Worm (Caenorhabditis elegans) whole organism, early embryonic: ENCODE data around the gene nhr-125.

Experiments used
- B0310.2 ChIP-seq: sonication (generic microtip); optimal IDR thresholded peaks from 2 replicates; lab custom pipeline; 2016; ENCODE audit warnings: mild to moderate bottlenecking, missing genetic modification characterization, missing compliant biosample characterization
- F13C5.2 ChIP-seq: sonication (generic microtip); optimal IDR thresholded peaks from 2 replicates; lab custom pipeline; 2017; ENCODE audit warnings: mild to moderate bottlenecking, missing genetic modification characterization, inconsistent platforms, missing compliant biosample characterization
- aly-1 ChIP-seq: sonication (generic microtip); optimal IDR thresholded peaks from 2 replicates; lab custom pipeline; 2016; ENCODE audit warnings: missing genetic modification characterization, missing compliant biosample characterization
- ama-1 ChIP-seq: fragments of 150-350 bp; optimal IDR thresholded peaks from 2 replicates; lab custom pipeline; 2014
- ceh-13 ChIP-seq: fragments of 200-800 bp; sonication (Bioruptor generic); optimal IDR thresholded peaks from 2 replicates; lab custom pipeline; 2018; ENCODE audit warnings: mild to moderate bottlenecking, missing genetic modification characterization, missing compliant biosample characterization
- ceh-36 ChIP-seq: sonication (generic microtip); optimal IDR thresholded peaks from 2 replicates; lab custom pipeline; 2016; ENCODE audit warnings: missing genetic modification characterization, inconsistent platforms, missing compliant biosample characterization
- ets-7 ChIP-seq: sonication (generic microtip); optimal IDR thresholded peaks from 2 replicates; lab custom pipeline; 2016; ENCODE audit warnings: missing genotype, missing genetic modification characterization, missing compliant biosample characterization
- flt-1 ChIP-seq: fragments of 200-800 bp; sonication (Bioruptor generic); IDR thresholded peaks from 2 replicates; pipeline ENCODE4 v1.3.6; 2022; ENCODE audit warnings: missing genetic modification characterization, missing compliant biosample characterization
- hmbx-1 ChIP-seq: sonication (generic microtip); optimal IDR thresholded peaks from 2 replicates; lab custom pipeline; 2016; ENCODE audit warnings: mild to moderate bottlenecking, missing genetic modification characterization, missing compliant biosample characterization
- hmg-4 ChIP-seq: fragments of 200-800 bp; sonication (Bioruptor generic); optimal IDR thresholded peaks from 2 replicates; lab custom pipeline; 2018; ENCODE audit warnings: mild to moderate bottlenecking, missing genetic modification characterization, missing compliant biosample characterization
- hnd-1 ChIP-seq: sonication (generic microtip); optimal IDR thresholded peaks from 2 replicates; lab custom pipeline; 2016; ENCODE audit warnings: missing genetic modification characterization, missing compliant biosample characterization
- pes-1 ChIP-seq: fragments of 200-800 bp; sonication (Bioruptor generic); IDR thresholded peaks from 2 replicates; pipeline ENCODE4 v1.3.6; 2022; ENCODE audit warnings: missing genetic modification reagents, missing genetic modification characterization, missing compliant biosample characterization
- scrt-1 ChIP-seq: fragments of 200-800 bp; sonication (Bioruptor generic); IDR thresholded peaks from 2 replicates; pipeline ENCODE4 v1.3.6; 2022; ENCODE audit warnings: missing genetic modification characterization, missing compliant biosample characterization
- sea-1 ChIP-seq: fragments of 200-800 bp; sonication (Bioruptor generic); conservative IDR thresholded peaks from 2 replicates; pipeline ENCODE4 v1.3.6; 2022; ENCODE audit warnings: missing genetic modification characterization, missing compliant biosample characterization
- tbx-11 ChIP-seq: fragments of 200-800 bp; sonication (Bioruptor generic); IDR thresholded peaks from 2 replicates; pipeline ENCODE4 v1.3.6; 2022; ENCODE audit warnings: missing genetic modification characterization, missing compliant biosample characterization
- tbx-37 ChIP-seq: fragments of 200-800 bp; sonication (Bioruptor generic); conservative IDR thresholded peaks from 2 replicates; pipeline ENCODE4 v1.3.6; 2022; ENCODE audit warnings: missing genetic modification reagents, missing genetic modification characterization, missing compliant biosample characterization
- tra-4 ChIP-seq: sonication (generic microtip); optimal IDR thresholded peaks from 2 replicates; lab custom pipeline; 2017; ENCODE audit warnings: missing genetic modification characterization, missing compliant biosample characterization

nhr-125 gene

DNA sequence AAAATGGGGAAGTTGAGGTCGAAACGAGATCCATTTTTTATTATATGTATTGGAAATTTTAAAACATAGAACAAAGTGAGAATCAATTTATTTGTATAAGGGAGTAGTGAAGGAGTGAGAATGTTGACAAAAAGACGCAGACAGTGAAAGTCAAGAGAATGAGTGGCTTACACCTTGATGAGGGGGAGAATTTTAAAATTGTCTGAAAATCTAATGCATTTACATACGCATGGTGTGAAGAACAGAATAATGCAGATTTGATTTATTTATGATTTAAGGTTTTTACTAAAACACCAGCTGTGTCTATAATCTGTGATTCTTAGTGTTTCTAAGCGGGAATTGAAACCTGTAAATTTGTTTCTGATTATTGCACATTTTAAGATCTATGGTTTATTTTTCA, at the start of gene nhr-125:
nhr-125 (minus strand) TSS at position 101 of the 400 bp plus-strand sequence.
- no peak for TF ChIP-seq tra-4 (tag; lab: Kevin White, UChicago)
- no peak for TF ChIP-seq B0310.2 (tag; lab: Kevin White, UChicago)
- TF ChIP-seq aly-1 (tag; lab: Kevin White, UChicago), result no peak

DNA sequence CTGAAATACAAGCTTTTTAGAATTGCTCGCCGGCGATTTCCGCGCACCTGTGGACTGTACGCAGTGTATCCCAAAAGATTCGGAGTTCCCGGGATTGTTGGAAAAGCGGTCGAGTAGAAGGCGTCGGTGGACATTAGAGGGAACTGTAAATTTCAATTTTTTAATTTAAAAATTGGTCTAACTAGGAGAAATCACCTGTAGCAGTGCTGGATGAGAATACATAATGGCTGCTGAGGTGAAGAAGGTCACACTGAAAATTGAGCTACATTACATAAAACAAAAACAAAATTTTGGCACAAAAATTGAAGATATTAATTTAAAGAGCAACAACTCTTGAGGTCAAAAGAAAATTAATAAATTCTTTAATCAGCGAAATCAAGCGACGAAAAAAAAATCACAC, 49.3 kb upstream of the nhr-125 start, which contains the start of gene neg-1:
neg-1 (minus strand) TSS at position 250 of the 400 bp plus-strand sequence.
- TF ChIP-seq tra-4 (tag; lab: Kevin White, UChicago) (no peak), ets-7 (tag; lab: Kevin White, UChicago) (no peak), B0310.2 (tag; lab: Kevin White, UChicago) (no peak)

DNA sequence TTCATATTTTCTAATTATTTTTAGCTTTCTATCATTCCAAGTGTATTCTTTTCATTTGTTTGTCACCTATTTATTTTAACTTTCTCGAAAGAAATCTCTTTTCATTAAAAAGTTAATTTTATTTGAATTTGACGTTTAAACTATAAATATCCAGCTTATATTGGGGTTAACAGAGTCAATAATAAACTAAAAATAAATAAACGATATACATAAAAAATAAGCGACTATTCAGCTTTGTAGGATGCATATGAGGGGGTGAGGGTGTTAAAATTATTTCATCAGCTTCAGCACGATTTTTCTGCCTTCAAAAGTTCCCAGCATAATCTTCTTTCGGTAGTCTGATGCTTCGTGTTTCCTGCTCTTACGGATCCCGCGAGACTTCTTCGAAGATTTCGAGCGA, 48.3 kb upstream of the nhr-125 start:
- TF ChIP-seq tbx-37 (GFP tag; lab: Robert Waterston, UW) (no peak), ets-7 (tag; lab: Kevin White, UChicago) (no peak), hmbx-1 (tag; lab: Kevin White, UChicago) (no peak), ceh-13 (GFP tag; lab: Kevin White, UChicago) (no peak), hnd-1 (tag; lab: Kevin White, UChicago) (no peak), aly-1 (tag; lab: Kevin White, UChicago) (no peak), sea-1 (no peak)

DNA sequence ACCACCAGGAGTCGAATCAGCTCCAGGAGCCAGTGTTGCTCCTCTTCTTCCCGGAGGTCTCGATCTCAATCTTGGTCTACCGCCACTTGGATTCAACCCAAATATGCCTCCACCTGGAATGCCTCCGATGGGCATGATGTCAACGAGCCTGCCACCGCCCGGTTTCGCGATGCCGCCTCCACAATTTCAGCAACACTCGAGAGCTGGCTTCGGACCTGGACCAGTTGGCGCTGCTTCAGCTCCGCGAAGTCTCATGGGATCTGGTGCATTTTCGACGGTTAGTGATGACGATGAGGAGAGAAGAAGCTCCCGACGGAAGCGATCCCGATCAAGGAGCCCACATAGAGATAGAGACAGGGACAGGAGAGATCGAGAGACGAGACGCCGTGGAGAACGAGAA, 47.7 kb upstream of the nhr-125 start:
- TF ChIP-seq ceh-36 (tag; lab: Kevin White, UChicago) (no peak), tbx-11 (GFP tag; lab: Robert Waterston, UW) (no peak), hmbx-1 (tag; lab: Kevin White, UChicago) (no peak), sea-1 (no peak), tbx-37 (GFP tag; lab: Robert Waterston, UW) (no peak), B0310.2 (tag; lab: Kevin White, UChicago) (no peak)

DNA sequence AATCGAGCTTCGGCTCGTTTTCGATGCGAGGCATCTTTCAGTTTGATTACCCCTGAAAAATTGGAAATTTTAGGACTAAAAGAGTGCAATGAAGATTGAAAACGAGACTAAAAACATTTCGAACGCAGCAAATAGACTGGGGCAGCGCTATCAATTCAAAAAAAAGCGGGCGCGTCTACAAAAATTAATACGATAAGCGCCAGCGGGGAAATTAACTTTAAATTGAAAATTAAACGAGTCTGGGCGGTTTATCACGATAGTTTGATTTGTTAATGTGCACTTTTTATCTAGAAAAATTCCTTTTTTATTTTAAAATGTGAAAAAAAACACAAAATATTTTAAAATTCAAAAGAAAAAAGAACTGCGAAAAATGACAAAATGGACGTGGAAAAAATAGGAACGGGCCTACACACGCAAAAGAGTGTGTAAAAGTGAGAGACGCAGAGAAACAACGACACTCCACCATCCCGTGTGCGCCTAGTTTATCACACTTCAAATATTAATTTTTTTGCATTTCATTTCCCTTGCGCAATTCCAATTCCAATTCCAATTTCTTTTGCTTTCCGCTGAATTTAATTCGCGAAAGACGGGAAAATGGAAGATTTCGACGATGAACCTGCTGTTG, 46.1 kb upstream of the nhr-125 start, which contains the start of the genes gmpr-1 and fipp-1:
gmpr-1 (minus strand) TSS at position 75 of the 625 bp plus-strand sequence.
fipp-1 (plus strand) TSS at position 499 of the 625 bp plus-strand sequence.
- TF ChIP-seq sea-1 (no peak), ets-7 (tag; lab: Kevin White, UChicago) (no peak), hnd-1 (tag; lab: Kevin White, UChicago) (no peak), tbx-37 (GFP tag; lab: Robert Waterston, UW) (no peak), ceh-36 (tag; lab: Kevin White, UChicago) (no peak), ama-1 (lab: Kevin White, UChicago) (no peak), aly-1 (tag; lab: Kevin White, UChicago) (no peak), hmbx-1 (tag; lab: Kevin White, UChicago) (no peak), tbx-11 (GFP tag; lab: Robert Waterston, UW) (no peak), F13C5.2 (no peak), tra-4 (tag; lab: Kevin White, UChicago) (no peak), ceh-13 (GFP tag; lab: Kevin White, UChicago) (no peak), B0310.2 (tag; lab: Kevin White, UChicago) (no peak), flt-1 (GFP tag; lab: Robert Waterston, UW) (no peak), pes-1 (GFP tag; lab: Robert Waterston, UW) (no peak)

DNA sequence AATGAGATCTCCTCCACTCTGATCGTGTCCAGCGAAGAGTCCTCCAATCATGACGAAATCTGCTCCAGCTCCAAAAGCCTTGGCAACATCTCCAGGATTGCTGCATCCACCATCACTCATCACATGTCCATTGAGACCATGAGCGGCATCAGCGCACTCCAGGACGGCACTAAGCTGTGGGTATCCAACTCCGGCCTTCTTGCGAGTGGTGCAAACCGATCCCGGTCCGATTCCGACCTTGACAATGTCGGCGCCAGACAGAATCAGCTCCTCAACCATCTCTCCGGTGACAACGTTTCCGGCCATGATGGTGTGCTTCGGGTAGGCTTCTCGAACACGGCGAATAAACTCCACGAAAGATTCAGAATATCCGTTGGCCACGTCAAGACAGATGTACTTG, 45.2 kb upstream of the nhr-125 start:
- no peak for TF ChIP-seq ceh-13 (GFP tag; lab: Kevin White, UChicago)
- TF ChIP-seq hmg-4 (GFP tag; lab: Kevin White, UChicago), result no peak
- no peak for TF ChIP-seq flt-1 (GFP tag; lab: Robert Waterston, UW)
- TF ChIP-seq ama-1 (lab: Kevin White, UChicago), result no peak
- no peak for TF ChIP-seq scrt-1
- no peak for TF ChIP-seq pes-1 (GFP tag; lab: Robert Waterston, UW)
- no peak for TF ChIP-seq tbx-11 (GFP tag; lab: Robert Waterston, UW)
- TF ChIP-seq B0310.2 (tag; lab: Kevin White, UChicago), result no peak
- no peak for TF ChIP-seq F13C5.2
- TF ChIP-seq ets-7 (tag; lab: Kevin White, UChicago), result no peak
- no peak for TF ChIP-seq tra-4 (tag; lab: Kevin White, UChicago)
- TF ChIP-seq ceh-36 (tag; lab: Kevin White, UChicago), result no peak
- TF ChIP-seq sea-1, result no peak
- TF ChIP-seq hnd-1 (tag; lab: Kevin White, UChicago), result no peak
- no peak for TF ChIP-seq tbx-37 (GFP tag; lab: Robert Waterston, UW)
- no peak for TF ChIP-seq hmbx-1 (tag; lab: Kevin White, UChicago)
- no peak for TF ChIP-seq aly-1 (tag; lab: Kevin White, UChicago)

DNA sequence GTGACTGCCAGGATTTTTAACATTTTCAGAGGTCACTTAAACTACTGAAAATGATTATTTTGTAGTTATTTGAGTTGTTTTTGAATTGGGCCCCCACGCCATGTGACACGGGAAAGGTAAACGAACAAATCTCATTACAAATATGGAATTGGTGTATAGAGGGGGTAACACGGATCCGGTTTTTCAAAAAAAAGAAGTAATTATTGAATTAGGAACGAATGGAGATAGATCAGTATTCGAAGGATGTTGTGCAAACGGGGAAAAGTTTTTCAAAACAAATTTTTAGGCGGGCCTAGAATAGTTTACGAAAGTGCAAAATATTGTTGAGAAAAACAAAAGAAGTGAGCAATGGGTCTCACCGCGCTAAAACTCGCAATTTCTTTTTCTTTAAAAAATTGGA, 41.1 kb upstream of the nhr-125 start, which contains the start of gene F32D1.11:
F32D1.11 (minus strand) TSS at position 101 of the 400 bp plus-strand sequence.
- no peak for TF ChIP-seq aly-1 (tag; lab: Kevin White, UChicago)

DNA sequence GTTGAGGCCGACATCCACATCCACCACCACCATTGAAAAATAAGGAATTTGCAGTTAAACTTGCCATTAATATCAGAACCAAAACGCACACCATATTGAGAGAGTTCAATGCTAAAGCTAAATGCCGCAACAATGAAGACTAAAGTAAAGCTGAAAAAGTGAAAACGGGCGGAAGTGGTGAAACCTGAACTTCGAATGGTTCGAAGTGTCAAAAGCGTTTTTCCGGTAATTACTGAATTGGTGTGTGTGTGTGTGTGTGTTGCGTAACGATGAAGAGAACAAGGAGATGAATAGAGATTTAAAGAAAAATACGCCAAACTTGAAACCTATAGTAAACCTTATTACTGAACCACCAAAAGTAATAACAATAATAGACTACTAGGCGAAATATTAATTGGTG, 39.2 kb upstream of the nhr-125 start, which contains the start of gene grl-13:
grl-13 (minus strand) TSS at position 101 of the 400 bp plus-strand sequence.
- no peak for TF ChIP-seq tbx-37 (GFP tag; lab: Robert Waterston, UW)
- no peak for TF ChIP-seq tbx-11 (GFP tag; lab: Robert Waterston, UW)
- no peak for TF ChIP-seq F13C5.2
- TF ChIP-seq hnd-1 (tag; lab: Kevin White, UChicago), result no peak
- TF ChIP-seq B0310.2 (tag; lab: Kevin White, UChicago), result no peak
- TF ChIP-seq hmg-4 (GFP tag; lab: Kevin White, UChicago), result no peak
- TF ChIP-seq ceh-36 (tag; lab: Kevin White, UChicago), result no peak
- TF ChIP-seq pes-1 (GFP tag; lab: Robert Waterston, UW), result no peak
- TF ChIP-seq scrt-1, result no peak
- no peak for TF ChIP-seq tra-4 (tag; lab: Kevin White, UChicago)
